Fruit fly (Drosophila melanogaster) whole organism, pupa: ENCODE data around the gene tws.

Experiments used
- CG13204 ChIP-seq: fragments of 200-800 bp; sonication (Bioruptor generic); optimal IDR thresholded peaks from 2 replicates; lab custom pipeline; 2018; ENCODE audit warnings: missing biosample characterization, mild to moderate bottlenecking, missing genetic modification characterization, moderate library complexity
- CG14655 ChIP-seq: fragments of 200-800 bp; sonication (Bioruptor generic); optimal IDR thresholded peaks from 3 replicates; lab custom pipeline; 2017; ENCODE audit warnings: mild to moderate bottlenecking, missing biosample characterization, missing genetic modification reagents, missing genetic modification characterization
- CG17806 ChIP-seq: fragments of 200-800 bp; sonication (Bioruptor generic); optimal IDR thresholded peaks from 2 replicates; lab custom pipeline; 2018; ENCODE audit warnings: missing biosample characterization, mild to moderate bottlenecking, missing genetic modification characterization, moderate library complexity
- CG32121 ChIP-seq: fragments of 200-800 bp; sonication (Bioruptor generic); IDR thresholded peaks from 2 replicates; pipeline ENCODE4 v1.3.6; 2022; ENCODE audit warnings: missing biosample characterization, missing genetic modification characterization
- CG4496 ChIP-seq: fragments of 200-800 bp; sonication (Bioruptor generic); IDR thresholded peaks from 3 replicates; pipeline ENCODE4 v1.3.6; 2022; ENCODE audit warnings: missing biosample characterization, missing genetic modification characterization
- CG8159 ChIP-seq: fragments of 200-800 bp; sonication (Bioruptor generic); optimal IDR thresholded peaks from 3 replicates; lab custom pipeline; 2018; ENCODE audit warnings: missing biosample characterization, mild to moderate bottlenecking, missing genetic modification characterization, moderate library complexity
- CG9948 ChIP-seq: fragments of 200-800 bp; sonication (Bioruptor generic); optimal IDR thresholded peaks from 2 replicates; lab custom pipeline; 2018; ENCODE audit warnings: missing biosample characterization, mild to moderate bottlenecking, missing genetic modification characterization, moderate library complexity
- EcR ChIP-seq: fragments of 200-800 bp; sonication (Bioruptor generic); optimal IDR thresholded peaks from 3 replicates; lab custom pipeline; 2019; ENCODE audit warnings: missing biosample characterization, missing genetic modification characterization, mild to moderate bottlenecking, moderate library complexity, missing genetic modification reagents
- Ets98B ChIP-seq: fragments of 200-800 bp; sonication (Bioruptor generic); IDR thresholded peaks from 2 replicates; pipeline ENCODE4 v1.3.6; 2022; ENCODE audit warnings: missing biosample characterization, missing genetic modification characterization
- Pif1A ChIP-seq: fragments of 200-800 bp; sonication (Bioruptor generic); optimal IDR thresholded peaks from 3 replicates; lab custom pipeline; 2016; ENCODE audit warnings: missing biosample characterization, missing genetic modification characterization
- Pif1B ChIP-seq: fragments of 200-800 bp; sonication (Bioruptor generic); optimal IDR thresholded peaks from 3 replicates; lab custom pipeline; 2016; ENCODE audit warnings: missing biosample characterization, missing genetic modification characterization
- fd96Ca ChIP-seq: fragments of 200-800 bp; sonication (Bioruptor generic); IDR thresholded peaks from 3 replicates; pipeline ENCODE4 v1.3.6; 2022; ENCODE audit warnings: missing biosample characterization, missing genetic modification characterization
- rn ChIP-seq: fragments of 200-800 bp; sonication (Bioruptor generic); IDR thresholded peaks from 2 replicates; pipeline ENCODE4 v1.3.6; 2022; ENCODE audit warnings: missing biosample characterization, missing genetic modification characterization

DNA sequence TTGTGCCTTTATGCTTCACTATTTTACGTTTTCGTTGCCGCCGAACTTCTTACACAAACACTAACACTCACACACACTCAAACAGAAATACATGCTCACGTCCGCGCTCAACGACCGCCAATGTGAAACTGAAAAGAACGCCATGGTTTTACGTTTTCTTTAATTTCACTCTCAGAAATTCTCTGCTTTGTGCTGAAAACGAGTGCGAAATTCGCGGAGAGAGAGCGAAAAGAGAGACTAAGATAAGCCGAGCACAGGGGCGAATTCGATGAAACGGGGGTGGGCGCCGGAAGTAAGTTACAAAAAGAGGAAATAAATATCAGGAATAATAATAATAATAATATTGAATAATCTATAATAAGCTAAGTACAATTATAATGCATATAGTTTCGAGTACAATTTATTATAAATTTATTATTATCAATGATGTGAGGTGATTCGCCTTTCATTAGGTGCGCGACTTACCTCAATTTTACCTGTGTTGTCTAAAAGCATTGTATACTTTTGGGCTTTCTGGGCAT is 30.8 kb upstream of the tws start, which contains the start of gene Best1:
- TF ChIP-seq CG17806 (tag; lab: Kevin White, UChicago) (peak; percentile 90), Pif1B (GFP tag; lab: Kevin White, UChicago) (peak; percentile 95), CG13204 (GFP tag; lab: Kevin White, UChicago) (peak; percentile 77), CG9948 (tag; lab: Kevin White, UChicago) (peak; percentile 86), CG4496 (GFP tag; lab: Robert Waterston, UW) (peak; percentile 95), CG8159 (tag; lab: Kevin White, UChicago) (peak; percentile 91), fd96Ca (GFP tag; lab: Robert Waterston, UW) (peak; percentile 94), CG32121 (peak; percentile 95), rn (GFP tag; lab: Robert Waterston, UW) (peak; percentile 67; the same call in 1 of the 2 replicates), CG14655 (GFP tag; lab: Kevin White, UChicago) (peak; percentile 90), EcR (GFP tag; lab: Kevin White, UChicago) (peak; percentile 83), Pif1A (peak; percentile 93), Ets98B (peak; percentile 95)
